Fruit fly (Drosophila melanogaster) whole organism, wandering third instar larva: Measurements from ENCODE around the gene GstT3.

Source experiments
- Abd-B ChIP-seq: fragments of >200 bp; optimal IDR thresholded peaks from 2 replicates; lab custom pipeline; 2017; ENCODE audit warnings: missing biosample characterization, missing genetic modification characterization
- CG32264 ChIP-seq: fragments of 200-800 bp; sonication (Bioruptor generic); optimal IDR thresholded peaks from 2 replicates; lab custom pipeline; 2016; ENCODE audit warnings: missing biosample characterization, missing genetic modification characterization
- CG9705 ChIP-seq: fragments of 200-800 bp; sonication (Bioruptor generic); optimal IDR thresholded peaks from 2 replicates; lab custom pipeline; 2018; ENCODE audit warnings: missing biosample characterization, mild to moderate bottlenecking, missing genetic modification characterization
- CrebA ChIP-seq: fragments of 200-800 bp; sonication (Bioruptor generic); optimal IDR thresholded peaks from 2 replicates; lab custom pipeline; 2016; ENCODE audit warnings: missing biosample characterization, mild to moderate bottlenecking, missing genetic modification characterization, borderline replicate concordance
- Dfd ChIP-seq: fragments of >200 bp; optimal IDR thresholded peaks from 2 replicates; lab custom pipeline; 2017; ENCODE audit warnings: missing biosample characterization, missing genetic modification characterization
- Dif ChIP-seq: fragments of 200-275, 200-300 bp; sonication (Bioruptor generic); optimal IDR thresholded peaks from 2 replicates; lab custom pipeline; 2018; ENCODE audit warnings: missing biosample characterization, missing genetic modification characterization; ENCODE audit not compliant: partially characterized antibody
- GATAd ChIP-seq: sonication (Bioruptor generic); optimal IDR thresholded peaks from 2 replicates; lab custom pipeline; 2016; ENCODE audit warnings: missing biosample characterization, missing genetic modification characterization
- HLH106 ChIP-seq: fragments of 200-800 bp; optimal IDR thresholded peaks from 3 replicates; lab custom pipeline; 2019; ENCODE audit warnings: missing biosample characterization, mild to moderate bottlenecking, missing genetic modification characterization, moderate library complexity
- Hnf4 ChIP-seq: fragments of 200-800 bp; sonication (Bioruptor generic); optimal IDR thresholded peaks from 2 replicates; lab custom pipeline; 2016; ENCODE audit warnings: missing biosample characterization, mild to moderate bottlenecking, missing genetic modification characterization
- Hr78 ChIP-seq: fragments of >200 bp; optimal IDR thresholded peaks from 2 replicates; lab custom pipeline; 2017; ENCODE audit warnings: missing biosample characterization, missing genetic modification characterization
- Hr83 ChIP-seq: fragments of 200-300 bp; sonication (Bioruptor generic); optimal IDR thresholded peaks from 2 replicates; lab custom pipeline; 2016; ENCODE audit warnings: missing biosample characterization, mild to moderate bottlenecking, missing genetic modification characterization, moderate library complexity; ENCODE audit not compliant: poor library complexity, severe bottlenecking
- Jra ChIP-seq: sonication (Bioruptor generic); optimal IDR thresholded peaks from 2 replicates; lab custom pipeline; 2016; ENCODE audit warnings: missing biosample characterization, missing genetic modification characterization
- Mio ChIP-seq: sonication (Bioruptor generic); optimal IDR thresholded peaks from 2 replicates; lab custom pipeline; 2016; ENCODE audit warnings: missing biosample characterization, missing genetic modification characterization
- Myc ChIP-seq: fragments of >200 bp; optimal IDR thresholded peaks from 2 replicates; lab custom pipeline; 2017
- N ChIP-seq: fragments of >200 bp; optimal IDR thresholded peaks from 2 replicates; lab custom pipeline; 2018; ENCODE audit warnings: missing biosample characterization, missing external identifiers, missing genetic modification characterization
- OdsH ChIP-seq: fragments of 200-800 bp; sonication (Bioruptor generic); optimal IDR thresholded peaks from 2 replicates; lab custom pipeline; 2016; ENCODE audit warnings: missing biosample characterization, mild to moderate bottlenecking, missing genetic modification characterization
- Rel ChIP-seq, 2 experiments: fragments of 200-800 bp; sonication (Bioruptor generic) in 1 of 2; optimal IDR thresholded peaks; 2 replicates in 1 of 2; 3 replicates in 1 of 2; lab custom pipeline; 2016 to 2019; ENCODE audit warnings: mild to moderate bottlenecking in 2 of 2, missing biosample characterization in 2 of 2, missing genetic modification characterization in 2 of 2, moderate library complexity in 1 of 2
- Sp1 ChIP-seq: fragments of 200-800 bp; sonication (Bioruptor generic); optimal IDR thresholded peaks from 3 replicates; lab custom pipeline; 2019; ENCODE audit warnings: missing biosample characterization, mild to moderate bottlenecking, missing genetic modification characterization, moderate library complexity
- Vsx2 ChIP-seq: fragments of 200-300, 225-300 bp; sonication (Bioruptor generic); optimal IDR thresholded peaks from 2 replicates; lab custom pipeline; 2018; ENCODE audit warnings: missing biosample characterization, missing genetic modification characterization; ENCODE audit not compliant: partially characterized antibody
- br ChIP-seq: fragments of 200-800 bp; sonication (Bioruptor generic); optimal IDR thresholded peaks from 2 replicates; lab custom pipeline; 2016; ENCODE audit warnings: missing biosample characterization, missing genetic modification characterization
- brk ChIP-seq: fragments of 200-800 bp; sonication (Bioruptor generic); optimal IDR thresholded peaks from 2 replicates; lab custom pipeline; 2016; ENCODE audit warnings: missing biosample characterization, mild to moderate bottlenecking, missing genetic modification characterization
- dl ChIP-seq, 2 experiments: fragments of 175-275, 200-275 bp in 1 of 2; fragments of 200-275 bp in 1 of 2; sonication (Bioruptor generic); optimal IDR thresholded peaks; lab custom pipeline; 2018; ENCODE audit warnings: mild to moderate bottlenecking in 2 of 2, missing biosample characterization in 2 of 2, missing genetic modification characterization in 2 of 2, moderate library complexity in 2 of 2; ENCODE audit not compliant: partially characterized antibody in 2 of 2, insufficient read depth in 1 of 2
- dmrt93B ChIP-seq: fragments of 200-800 bp; sonication (Bioruptor generic); optimal IDR thresholded peaks from 2 replicates; lab custom pipeline; 2018; ENCODE audit warnings: missing biosample characterization, mild to moderate bottlenecking, missing genetic modification characterization
- dsf ChIP-seq: sonication (Bioruptor generic); optimal IDR thresholded peaks from 2 replicates; lab custom pipeline; 2016; ENCODE audit warnings: missing biosample characterization, missing genetic modification characterization, borderline replicate concordance
- ey ChIP-seq: fragments of 200-800 bp; sonication (Bioruptor generic); optimal IDR thresholded peaks from 2 replicates; lab custom pipeline; 2016; ENCODE audit warnings: missing biosample characterization, missing genetic modification characterization
- foxo ChIP-seq, 2 experiments: fragments of 200-800 bp; sonication (Bioruptor generic); optimal IDR thresholded peaks; 2 replicates in 1 of 2; 3 replicates in 1 of 2; lab custom pipeline; 2016 to 2017; ENCODE audit warnings: missing biosample characterization in 2 of 2, missing genetic modification characterization in 2 of 2
- fru ChIP-seq: fragments of 200-800 bp; sonication (Bioruptor generic); optimal IDR thresholded peaks from 3 replicates; lab custom pipeline; 2016; ENCODE audit warnings: missing biosample characterization, mild to moderate bottlenecking, missing genetic modification characterization
- h ChIP-seq: fragments of 200-800 bp; sonication (Bioruptor generic); optimal IDR thresholded peaks from 3 replicates; lab custom pipeline; 2016; ENCODE audit warnings: missing biosample characterization, mild to moderate bottlenecking, missing genetic modification characterization
- jim ChIP-seq: fragments of 175-275, 200-325 bp; sonication (Bioruptor generic); optimal IDR thresholded peaks from 2 replicates; lab custom pipeline; 2016; ENCODE audit warnings: missing biosample characterization, mild to moderate bottlenecking, missing genetic modification characterization
- lola ChIP-seq: fragments of >200 bp; optimal IDR thresholded peaks from 2 replicates; lab custom pipeline; 2017; ENCODE audit warnings: missing biosample characterization, missing genetic modification characterization
- pan ChIP-seq: fragments of >200 bp; optimal IDR thresholded peaks from 2 replicates; lab custom pipeline; 2017
- psq ChIP-seq: fragments of 200-800 bp; sonication (Bioruptor generic); optimal IDR thresholded peaks from 3 replicates; lab custom pipeline; 2017; ENCODE audit warnings: missing biosample characterization, mild to moderate bottlenecking, missing genetic modification characterization, moderate library complexity
- rgr ChIP-seq: fragments of 200-800 bp; sonication (Bioruptor generic); optimal IDR thresholded peaks from 3 replicates; lab custom pipeline; 2016; ENCODE audit warnings: missing biosample characterization, mild to moderate bottlenecking, missing genetic modification characterization
- sage ChIP-seq: fragments of 200-800 bp; sonication (Bioruptor generic); optimal IDR thresholded peaks from 2 replicates; lab custom pipeline; 2016; ENCODE audit warnings: missing biosample characterization, mild to moderate bottlenecking, missing genetic modification characterization
- sv ChIP-seq: fragments of 200-800 bp; sonication (Bioruptor generic); optimal IDR thresholded peaks from 3 replicates; lab custom pipeline; 2016; ENCODE audit warnings: missing biosample characterization, missing genetic modification characterization
- tai ChIP-seq: sonication (Bioruptor generic); optimal IDR thresholded peaks from 2 replicates; lab custom pipeline; 2016; ENCODE audit warnings: missing biosample characterization, missing genetic modification characterization
- usp ChIP-seq: fragments of >200 bp; optimal IDR thresholded peaks from 2 replicates; lab custom pipeline; 2017; ENCODE audit warnings: missing biosample characterization, missing genetic modification characterization
- woc ChIP-seq: sonication (Bioruptor generic); optimal IDR thresholded peaks from 2 replicates; lab custom pipeline; 2016; ENCODE audit warnings: missing biosample characterization, mild to moderate bottlenecking, missing genetic modification characterization

The GstT3 gene

dm6 chrX:20495767-20496656 is 28.8 kb downstream of the GstT3 start:
- TF ChIP-seq jim (no peak), br (peak; percentile 44), Hnf4 (GFP tag; lab: Kevin White, UChicago) (peak; percentile 1), brk (GFP tag; lab: Kevin White, UChicago) (no peak), Hr78 (GFP tag; lab: Kevin White, UChicago) (no peak), dmrt93B (GFP tag; lab: Kevin White, UChicago) (no peak), rgr (GFP tag; lab: Kevin White, UChicago) (peak; percentile 52), Myc (lab: Kevin White, UChicago) (no peak), Dfd (GFP tag; lab: Kevin White, UChicago) (no peak), tai (GFP tag; lab: Kevin White, UChicago) (no peak), HLH106 (tag; lab: Kevin White, UChicago) (peak; percentile 35), GATAd (GFP tag; lab: Kevin White, UChicago) (no peak), Jra (no peak), pan (lab: Kevin White, UChicago) (peak; percentile 49), CG32264 (GFP tag; lab: Kevin White, UChicago) (no peak), dsf (GFP tag; lab: Kevin White, UChicago) (no peak), ey (GFP tag; lab: Kevin White, UChicago) (peak; percentile 40), Abd-B (GFP tag; lab: Kevin White, UChicago) (no peak), psq (GFP tag; lab: Kevin White, UChicago) (peak; percentile 37), sv (GFP tag; lab: Kevin White, UChicago) (peak; percentile 54), Rel (GFP tag; optimal IDR thresholded peaks at IDR 0.05; lab: Kevin White, UChicago) (no peak), Rel (tag; optimal IDR thresholded peaks at IDR 0.05; lab: Kevin White, UChicago) (no peak), fru (GFP tag; lab: Kevin White, UChicago) (peak; percentile 45), usp (no peak), dl (GFP tag; optimal IDR thresholded peaks at IDR 0.05; lab: Kevin White, UChicago; ENCODE audit: insufficient read depth in 1 of 2, partially characterized antibody in 2 of 2) (no peak), Vsx2 (no peak), Mio (GFP tag; lab: Kevin White, UChicago) (no peak), Hr83 (no peak), woc (GFP tag; lab: Kevin White, UChicago) (peak; percentile 23), Dif (GFP tag; lab: Kevin White, UChicago) (no peak), CrebA (GFP tag; lab: Kevin White, UChicago) (no peak), Sp1 (GFP tag; lab: Kevin White, UChicago) (peak; percentile 35), sage (GFP tag; lab: Kevin White, UChicago) (no peak), CG9705 (GFP tag; lab: Kevin White, UChicago) (no peak), N (GFP tag; lab: Kevin White, UChicago) (no peak), OdsH (GFP tag; lab: Kevin White, UChicago) (peak; percentile 28), lola (no peak), foxo (GFP tag; optimal IDR thresholded peaks at IDR 0.05; lab: Kevin White, UChicago) (peak in 1 of 2 experiments; percentile 57), h (GFP tag; lab: Kevin White, UChicago) (peak; percentile 59)

DNA sequence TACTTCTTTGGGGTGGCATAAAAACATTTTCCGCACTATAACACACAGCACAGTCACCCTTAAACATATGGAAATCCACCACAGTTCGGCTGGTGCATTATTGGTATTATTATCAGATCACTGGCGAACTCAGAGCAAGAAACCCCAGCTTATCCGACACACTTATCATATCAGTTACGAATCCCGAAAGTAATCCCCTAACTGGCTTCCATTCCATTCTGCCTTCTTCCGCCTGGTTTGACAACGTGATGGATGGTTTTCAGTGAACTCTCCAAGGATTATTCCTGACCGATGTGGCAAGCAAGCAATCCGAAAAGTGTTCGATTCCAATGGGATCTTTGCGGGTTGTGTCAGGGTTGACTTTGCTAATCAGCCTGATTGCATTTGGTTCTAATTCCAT is 31.7 kb downstream of the GstT3 start:
- TF ChIP-seq brk (GFP tag; lab: Kevin White, UChicago) (no peak), Abd-B (GFP tag; lab: Kevin White, UChicago) (no peak), OdsH (GFP tag; lab: Kevin White, UChicago) (no peak), CG9705 (GFP tag; lab: Kevin White, UChicago) (no peak), Jra (no peak), Sp1 (GFP tag; lab: Kevin White, UChicago) (no peak), sv (GFP tag; lab: Kevin White, UChicago) (no peak)
